Worm (Caenorhabditis elegans): Measurements from ENCODE around the gene egal-1.

egal-1 gene

DNA sequence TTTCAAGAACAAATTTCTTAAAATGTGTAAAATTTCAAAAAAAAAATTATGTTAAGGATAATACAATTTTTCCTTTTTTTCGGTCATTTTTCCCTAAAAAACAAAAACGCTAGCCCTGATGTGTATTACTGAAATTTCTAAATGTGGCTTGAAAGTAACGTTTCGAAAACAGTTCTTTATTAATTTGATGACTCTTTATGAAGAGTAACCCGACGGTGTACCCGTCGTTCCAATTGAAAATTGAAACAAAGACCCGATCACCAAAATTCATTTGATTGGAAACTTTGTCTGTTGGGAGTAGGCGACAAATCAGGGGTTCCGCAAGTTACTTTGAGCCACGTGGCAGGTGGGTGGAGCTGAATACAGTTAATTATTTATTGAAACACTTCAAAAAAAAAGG is 8.2 kb downstream of the egal-1 start:
- TF ChIP-seq aly-1 (tag; optimal IDR thresholded peaks at IDR 0.05) (no peak), tbx-37 (GFP tag; conservative IDR thresholded peaks at IDR 0.05) (no peak), hmg-4 (GFP tag; optimal IDR thresholded peaks at IDR 0.05) (no peak), B0310.2 (tag; optimal IDR thresholded peaks at IDR 0.05) (no peak), flt-1 (GFP tag; IDR thresholded peaks at IDR 0.05) (no peak), hmbx-1 (tag; optimal IDR thresholded peaks at IDR 0.05) (no peak)

DNA sequence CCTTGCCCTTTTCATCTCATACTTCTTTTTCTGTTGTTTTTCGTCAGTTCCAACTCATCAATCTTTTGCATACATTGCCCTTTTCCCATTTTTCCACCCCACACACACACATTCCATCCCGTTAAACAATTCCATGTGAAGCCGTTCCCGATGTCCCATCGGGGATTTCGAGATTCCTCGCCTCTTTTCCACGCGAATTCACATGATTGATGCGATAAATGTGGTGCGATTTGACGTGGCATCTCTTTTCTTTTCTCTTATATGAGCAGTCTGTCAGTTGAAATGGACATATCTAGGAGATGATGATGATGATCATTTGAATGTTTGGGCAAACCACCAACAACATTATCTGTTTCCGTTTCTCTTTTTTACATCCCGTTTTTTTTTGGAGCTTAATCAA is 9.6 kb downstream of the egal-1 start:
- TF ChIP-seq sea-1 (GFP tag; conservative IDR thresholded peaks at IDR 0.05): no peak
- no peak for TF ChIP-seq tra-4 (tag; optimal IDR thresholded peaks at IDR 0.05)
- no peak for TF ChIP-seq aly-1 (tag; optimal IDR thresholded peaks at IDR 0.05)
- no peak for TF ChIP-seq scrt-1 (GFP tag; IDR thresholded peaks at IDR 0.05)
- TF ChIP-seq hnd-1 (tag; optimal IDR thresholded peaks at IDR 0.05): no peak
- no peak for TF ChIP-seq hmg-4 (GFP tag; optimal IDR thresholded peaks at IDR 0.05)
- TF ChIP-seq tbx-37 (GFP tag; conservative IDR thresholded peaks at IDR 0.05): no peak
- TF ChIP-seq ets-7 (tag; optimal IDR thresholded peaks at IDR 0.05): no peak
- TF ChIP-seq B0310.2 (tag; optimal IDR thresholded peaks at IDR 0.05): no peak
- no peak for TF ChIP-seq ama-1 (optimal IDR thresholded peaks at IDR 0.05)
- no peak for TF ChIP-seq F13C5.2 (tag; optimal IDR thresholded peaks at IDR 0.05)
- TF ChIP-seq ceh-36 (tag; optimal IDR thresholded peaks at IDR 0.05): no peak

DNA sequence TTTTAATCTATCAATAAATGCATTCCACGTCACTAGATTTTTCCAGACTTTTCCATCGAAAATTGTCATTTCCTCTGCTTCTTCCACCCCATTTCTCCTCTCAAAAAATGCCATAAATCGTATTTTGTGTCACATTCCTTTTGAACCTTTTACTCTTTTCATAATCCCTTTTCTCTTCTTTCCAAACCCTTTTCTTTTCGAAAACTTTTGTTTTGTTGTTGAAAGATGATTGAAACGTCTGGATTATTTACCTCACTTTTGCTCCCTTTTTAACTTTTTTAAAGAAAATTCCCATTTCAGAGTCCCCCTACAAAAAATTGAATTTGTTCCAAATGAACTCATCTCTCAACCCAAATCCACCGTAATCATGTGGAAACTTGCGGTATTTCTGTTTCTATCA is 14.6 kb downstream of the egal-1 start, which contains the start of gene C06E7.2:
Gene C06E7.2, plus strand, starts transcription at position 301 of the 400 bp plus-strand sequence.
- TF ChIP-seq ceh-13 (GFP tag; optimal IDR thresholded peaks at IDR 0.05): no peak
- no peak for TF ChIP-seq ama-1 (optimal IDR thresholded peaks at IDR 0.05)
- TF ChIP-seq B0310.2 (tag; optimal IDR thresholded peaks at IDR 0.05): no peak
- TF ChIP-seq F13C5.2 (tag; optimal IDR thresholded peaks at IDR 0.05): no peak
- TF ChIP-seq flt-1 (GFP tag; IDR thresholded peaks at IDR 0.05): no peak
- no peak for TF ChIP-seq hmbx-1 (tag; optimal IDR thresholded peaks at IDR 0.05)

DNA sequence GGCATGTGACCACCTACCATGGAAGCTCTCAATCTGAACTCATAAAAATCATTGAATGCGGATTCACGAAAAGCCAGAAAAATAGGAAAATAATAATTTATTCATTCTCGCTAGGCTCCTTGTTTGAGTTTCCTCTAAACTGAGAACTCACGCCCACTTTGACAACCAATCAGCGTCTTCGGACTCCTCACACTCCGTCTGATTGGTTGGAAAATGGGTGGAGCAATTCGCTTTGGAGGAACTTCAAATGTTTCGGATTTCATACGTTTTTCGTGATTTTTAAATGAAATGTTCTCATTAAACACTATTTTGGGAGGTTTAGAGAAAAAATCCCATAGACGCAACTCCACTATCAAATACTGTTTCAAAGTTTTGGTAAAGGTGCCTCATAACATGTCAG is 18.3 kb downstream of the egal-1 start:
- TF ChIP-seq ceh-13 (GFP tag; optimal IDR thresholded peaks at IDR 0.05): no peak
- no peak for TF ChIP-seq B0310.2 (tag; optimal IDR thresholded peaks at IDR 0.05)

DNA sequence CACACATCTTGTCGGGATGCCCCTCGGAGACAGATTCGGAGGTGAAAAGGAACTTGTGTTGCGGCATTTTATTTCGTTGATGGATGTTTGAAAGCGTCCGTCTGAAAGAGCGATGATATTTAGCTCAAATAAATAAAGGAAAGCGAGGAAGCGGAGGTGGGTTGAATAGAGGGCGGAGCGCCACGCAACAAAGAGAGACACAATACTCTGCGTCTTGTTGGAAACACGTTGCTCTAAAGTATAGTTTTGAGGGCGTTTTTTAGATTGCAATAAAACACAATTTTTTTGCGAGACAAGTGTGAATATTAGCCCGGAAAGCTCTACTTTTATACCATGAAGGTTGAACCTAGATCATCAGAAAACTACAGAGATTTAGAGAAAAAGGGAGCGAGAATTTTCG is 21.7 kb downstream of the egal-1 start, which contains the start of gene sams-4:
Gene sams-4, minus strand, starts transcription at position 101 of the 400 bp plus-strand sequence.
- TF ChIP-seq ceh-13 (GFP tag; optimal IDR thresholded peaks at IDR 0.05) (no peak), flt-1 (GFP tag; IDR thresholded peaks at IDR 0.05) (no peak), tbx-37 (GFP tag; conservative IDR thresholded peaks at IDR 0.05) (no peak), scrt-1 (GFP tag; IDR thresholded peaks at IDR 0.05) (no peak), pes-1 (GFP tag; IDR thresholded peaks at IDR 0.05) (no peak), hnd-1 (tag; optimal IDR thresholded peaks at IDR 0.05) (no peak), ceh-36 (tag; optimal IDR thresholded peaks at IDR 0.05) (no peak), aly-1 (tag; optimal IDR thresholded peaks at IDR 0.05) (no peak), hmg-4 (GFP tag; optimal IDR thresholded peaks at IDR 0.05) (no peak), hmbx-1 (tag; optimal IDR thresholded peaks at IDR 0.05) (no peak), sea-1 (GFP tag; conservative IDR thresholded peaks at IDR 0.05) (no peak), tra-4 (tag; optimal IDR thresholded peaks at IDR 0.05) (no peak), ama-1 (optimal IDR thresholded peaks at IDR 0.05) (no peak), F13C5.2 (tag; optimal IDR thresholded peaks at IDR 0.05) (no peak), ets-7 (tag; optimal IDR thresholded peaks at IDR 0.05) (no peak), tbx-11 (GFP tag; IDR thresholded peaks at IDR 0.05) (no peak), B0310.2 (tag; optimal IDR thresholded peaks at IDR 0.05) (no peak)

DNA sequence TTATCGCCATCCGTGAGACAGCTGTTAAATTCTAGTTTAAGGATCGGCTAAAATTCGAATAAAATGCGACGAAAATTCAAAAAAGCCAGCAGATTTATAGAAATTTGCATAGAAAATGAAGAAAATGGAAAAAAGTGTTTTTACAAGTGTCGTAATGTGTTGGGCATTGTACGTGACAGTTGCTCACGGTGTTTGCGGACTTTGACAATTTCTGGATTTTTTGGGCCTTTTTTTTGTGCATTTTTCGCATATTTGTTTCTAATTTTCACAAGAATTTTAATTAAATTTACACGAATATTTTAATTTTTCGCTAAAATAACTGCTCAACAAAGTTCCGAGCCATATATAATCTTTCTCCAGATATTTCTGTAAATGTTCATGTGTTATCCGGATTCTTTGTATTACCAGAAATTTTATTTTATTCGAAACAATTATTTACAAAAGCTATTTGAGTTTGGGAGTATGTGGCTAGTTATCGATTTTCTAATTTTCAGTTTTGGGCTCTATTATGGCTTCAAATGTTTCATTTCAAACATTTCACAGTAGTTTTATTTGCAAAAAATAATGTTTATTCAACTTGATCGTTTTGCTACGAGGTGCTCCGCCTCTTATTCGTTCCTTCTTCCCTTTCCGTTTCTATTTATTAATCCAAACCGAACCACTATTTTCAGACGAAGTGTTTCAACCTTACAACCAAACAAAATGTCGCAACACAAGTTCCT is 23.6 kb downstream of the egal-1 start, which contains the start of gene sams-3:
Gene sams-3, plus strand, starts transcription at position 672 of the 722 bp plus-strand sequence.
- TF ChIP-seq hmg-4 (GFP tag; optimal IDR thresholded peaks at IDR 0.05) (no peak), F13C5.2 (tag; optimal IDR thresholded peaks at IDR 0.05) (peak; percentile 25), B0310.2 (tag; optimal IDR thresholded peaks at IDR 0.05) (no peak)

DNA sequence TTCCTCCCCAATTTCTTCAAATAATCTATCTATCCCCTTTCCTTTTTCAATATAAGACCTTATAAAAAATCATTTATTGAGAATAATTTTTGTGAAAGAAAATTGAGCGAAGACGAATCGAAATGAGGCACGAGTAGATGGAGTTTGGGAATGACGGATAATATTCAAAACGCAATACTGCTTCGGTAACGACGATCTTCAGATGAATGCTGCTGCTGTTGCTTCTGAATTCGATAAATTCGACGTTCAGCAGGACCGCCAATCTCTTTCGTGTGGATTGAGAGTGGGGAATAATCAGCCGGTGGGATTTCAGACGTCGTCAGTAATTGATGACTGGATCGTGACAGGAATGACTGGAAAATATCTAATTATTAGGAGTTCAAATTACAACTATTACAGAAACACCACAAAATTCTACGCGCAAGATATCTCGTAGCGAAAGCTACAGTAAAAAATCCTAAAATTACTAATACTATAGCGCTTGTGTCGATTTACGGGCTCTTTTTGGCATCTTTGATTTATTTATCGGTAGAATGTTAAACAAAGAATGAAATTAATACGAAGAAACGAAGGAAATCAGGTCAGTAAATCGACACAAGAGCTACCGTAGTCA is 26.3 kb downstream of the egal-1 start:
- TF ChIP-seq scrt-1 (GFP tag; IDR thresholded peaks at IDR 0.05): no peak
- TF ChIP-seq tra-4 (tag; optimal IDR thresholded peaks at IDR 0.05): no peak

DNA sequence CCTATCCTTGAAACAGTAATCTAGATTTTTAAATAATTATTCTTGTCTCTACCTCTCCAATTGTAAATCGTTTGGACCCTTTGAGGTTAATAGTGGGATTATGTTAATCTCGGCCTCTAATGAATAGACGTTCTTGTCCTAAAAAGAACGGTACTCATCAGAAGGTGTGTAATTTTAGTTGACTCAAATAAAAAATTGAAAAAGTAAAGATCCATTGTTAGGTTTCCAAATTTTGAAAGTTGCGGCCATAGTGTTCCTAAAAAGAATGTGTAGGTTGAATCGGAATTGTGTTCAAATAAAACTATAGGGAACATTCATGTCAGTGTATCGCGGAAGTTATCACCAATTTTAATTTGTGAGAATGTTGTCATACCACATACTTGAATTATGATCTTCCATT is 31.0 kb downstream of the egal-1 start:
- no peak for TF ChIP-seq tbx-11 (GFP tag; IDR thresholded peaks at IDR 0.05)
- no peak for TF ChIP-seq flt-1 (GFP tag; IDR thresholded peaks at IDR 0.05)
- no peak for TF ChIP-seq F13C5.2 (tag; optimal IDR thresholded peaks at IDR 0.05)
- TF ChIP-seq aly-1 (tag; optimal IDR thresholded peaks at IDR 0.05): no peak
- TF ChIP-seq hmg-4 (GFP tag; optimal IDR thresholded peaks at IDR 0.05): no peak
- no peak for TF ChIP-seq hnd-1 (tag; optimal IDR thresholded peaks at IDR 0.05)
- TF ChIP-seq ceh-13 (GFP tag; optimal IDR thresholded peaks at IDR 0.05): no peak
- no peak for TF ChIP-seq sea-1 (GFP tag; conservative IDR thresholded peaks at IDR 0.05)
- no peak for TF ChIP-seq B0310.2 (tag; optimal IDR thresholded peaks at IDR 0.05)
- TF ChIP-seq pes-1 (GFP tag; IDR thresholded peaks at IDR 0.05): no peak
- no peak for TF ChIP-seq tra-4 (tag; optimal IDR thresholded peaks at IDR 0.05)
- TF ChIP-seq hmbx-1 (tag; optimal IDR thresholded peaks at IDR 0.05): no peak
- no peak for TF ChIP-seq ets-7 (tag; optimal IDR thresholded peaks at IDR 0.05)
- TF ChIP-seq ama-1 (optimal IDR thresholded peaks at IDR 0.05): no peak
